Worm (Caenorhabditis elegans) whole organism, L2 larva: ENCODE data around the gene col-168.

Experiments used
- ama-1 ChIP-seq: fragments of 150-350 bp; optimal IDR thresholded peaks from 2 replicates; lab custom pipeline; 2018; ENCODE audit warnings: inconsistent platforms
- egl-27 ChIP-seq: sonication (generic microtip); optimal IDR thresholded peaks from 3 replicates; lab custom pipeline; 2017; ENCODE audit warnings: missing biosample characterization, missing genetic modification reagents, missing genetic modification characterization
- elt-1 ChIP-seq: fragments of 150-350 bp; optimal IDR thresholded peaks from 2 replicates; lab custom pipeline; 2014; ENCODE audit warnings: missing biosample characterization, missing genetic modification characterization
- elt-3 ChIP-seq: sonication (generic microtip); optimal IDR thresholded peaks from 2 replicates; lab custom pipeline; 2017; ENCODE audit warnings: missing biosample characterization, missing genetic modification characterization
- sem-4 ChIP-seq: fragments of 150-350 bp; optimal IDR thresholded peaks from 2 replicates; lab custom pipeline; 2014; ENCODE audit warnings: missing biosample characterization, missing genetic modification reagents, missing genetic modification characterization
- ztf-11 ChIP-seq: sonication (generic microtip); optimal IDR thresholded peaks from 2 replicates; lab custom pipeline; 2017; ENCODE audit warnings: missing biosample characterization, missing genetic modification characterization

ce11 chrX:6350016-6350415 is 23.8 kb downstream of the col-168 start, which contains the start of gene C03B1.6:
- TF ChIP-seq elt-3 (tag; lab: Kevin White, UChicago) (no peak), ama-1 (no peak), egl-27 (tag; lab: Kevin White, UChicago) (no peak), ztf-11 (tag; lab: Kevin White, UChicago) (no peak), elt-1 (tag; lab: Kevin White, UChicago) (no peak), sem-4 (tag; lab: Kevin White, UChicago) (no peak)
